ENCODE assay signal across 2 fruit fly cellular contexts in genomic region chr3L:17047811-17048239, dm6.
A peak's percentile ranks its signal among the peaks of the same experiment; 100 is the strongest.
TF ChIP-seq lines count a peak whose summit lies in the region.

No protein-coding gene starts in this region.

TF ChIP-seq in whole organism, embryonic, 481 proteins besides CTCF, POLR2A, EP300 and RAD21 (continued from another document and continues in another):
- TF ChIP-seq CG17385 (GFP tag; optimal IDR thresholded peaks at IDR 0.05; lab: Kevin White, UChicago) (peak; percentile 36), CG6813 (GFP tag; optimal IDR thresholded peaks at IDR 0.05; lab: Kevin White, UChicago) (peak; percentile 62), CG7556 (GFP tag; optimal IDR thresholded peaks at IDR 0.05; lab: Kevin White, UChicago) (peak; percentile 13), ranshi (GFP tag; IDR thresholded peaks at IDR 0.05; lab: Robert Waterston, UW) (0 out of 2 replicates have a peak, but pooled peaks have one; percentile 7), sens (GFP tag; lab: Kevin White, UChicago) (peak; percentile 67), CG34422 (GFP tag; IDR thresholded peaks at IDR 0.05; lab: Robert Waterston, UW) (no peak; the same call in 2 of the 3 replicates), abd-A (tag; optimal IDR thresholded peaks at IDR 0.05; lab: Kevin White, UChicago) (peak; percentile 11), unpg (GFP tag; optimal IDR thresholded peaks at IDR 0.05; lab: Kevin White, UChicago) (peak; percentile 25), grau (tag; optimal IDR thresholded peaks at IDR 0.05; lab: Kevin White, UChicago) (peak; percentile 6), D (optimal IDR thresholded peaks at IDR 0.05; lab: Kevin White, UChicago) (no peak), D (GFP tag; optimal IDR thresholded peaks at IDR 0.05; lab: Kevin White, UChicago) (peak; percentile 36), MBD-R2 (GFP tag; IDR thresholded peaks at IDR 0.05; lab: Robert Waterston, UW) (0 out of 2 replicates have a peak, but pooled peaks have one; percentile 14), nau (GFP tag; optimal IDR thresholded peaks at IDR 0.05; lab: Kevin White, UChicago) (peak; percentile 64), lola (GFP tag; optimal IDR thresholded peaks at IDR 0.05; lab: Kevin White, UChicago) (peak in 1 of 3 experiments; percentile 32), CG8388 (GFP tag; optimal IDR thresholded peaks at IDR 0.05; lab: Kevin White, UChicago) (no peak), caup (GFP tag; optimal IDR thresholded peaks at IDR 0.05; lab: Kevin White, UChicago; ENCODE audit: severe bottlenecking) (no peak), CG10147 (GFP tag; optimal IDR thresholded peaks at IDR 0.05; lab: Kevin White, UChicago) (no peak), CG8924 (tag; optimal IDR thresholded peaks at IDR 0.05; lab: Kevin White, UChicago) (peak; percentile 11), Bgb (GFP tag; IDR thresholded peaks at IDR 0.05; lab: Robert Waterston, UW; ENCODE audit: partially characterized antibody) (0 out of 2 replicates have a peak, but pooled peaks have one; percentile 33), CG5180 (GFP tag; optimal IDR thresholded peaks at IDR 0.05; lab: Kevin White, UChicago) (peak; percentile 41), tio (GFP tag; optimal IDR thresholded peaks at IDR 0.05; lab: Kevin White, UChicago) (no peak), gce (GFP tag; IDR thresholded peaks at IDR 0.05; lab: Robert Waterston, UW) (peak; percentile 48; the same call in 1 of the 3 replicates), CG10209 (GFP tag; optimal IDR thresholded peaks at IDR 0.05; lab: Kevin White, UChicago) (peak; percentile 8), sug (tag; optimal IDR thresholded peaks at IDR 0.05; lab: Kevin White, UChicago) (peak; percentile 15), Fer1 (GFP tag; optimal IDR thresholded peaks at IDR 0.05; lab: Kevin White, UChicago) (peak; percentile 47), CG4707 (GFP tag; optimal IDR thresholded peaks at IDR 0.05; lab: Kevin White, UChicago) (peak; percentile 41), CG17186 (GFP tag; optimal IDR thresholded peaks at IDR 0.05; lab: Kevin White, UChicago) (peak; percentile 5), ci (GFP tag; IDR thresholded peaks at IDR 0.05; lab: Robert Waterston, UW) (peak; percentile 68; the same call in 2 of the 3 replicates), CG6254 (GFP tag; optimal IDR thresholded peaks at IDR 0.05; lab: Kevin White, UChicago) (peak; percentile 44), CG2202 (tag; optimal IDR thresholded peaks at IDR 0.05; lab: Kevin White, UChicago) (peak; percentile 21), sqz (GFP tag; optimal IDR thresholded peaks at IDR 0.05; lab: Kevin White, UChicago) (peak; percentile 70), cwo (GFP tag; optimal IDR thresholded peaks at IDR 0.05; lab: Kevin White, UChicago) (peak; percentile 21), CG31441 (GFP tag; IDR thresholded peaks at IDR 0.05; lab: Robert Waterston, UW) (peak; percentile 15; the same call in 1 of the 2 replicates), odd (GFP tag; optimal IDR thresholded peaks at IDR 0.05; lab: Kevin White, UChicago) (peak; percentile 33), nerfin-1 (tag; optimal IDR thresholded peaks at IDR 0.05; lab: Kevin White, UChicago) (peak; percentile 56), Ptx1 (GFP tag; IDR thresholded peaks at IDR 0.05; lab: Robert Waterston, UW) (no peak), Blimp-1 (GFP tag; optimal IDR thresholded peaks at IDR 0.05; lab: Kevin White, UChicago) (peak; percentile 60), gcm (GFP tag; optimal IDR thresholded peaks at IDR 0.05; lab: Kevin White, UChicago) (peak; percentile 6), seq (GFP tag; IDR thresholded peaks at IDR 0.05; lab: Robert Waterston, UW) (0 out of 2 replicates have a peak, but pooled peaks have one; percentile 19), CG1603 (tag; optimal IDR thresholded peaks at IDR 0.05; lab: Kevin White, UChicago) (peak; percentile 44), CG12391 (tag; optimal IDR thresholded peaks at IDR 0.05; lab: Kevin White, UChicago) (peak; percentile 12), wek (GFP tag; optimal IDR thresholded peaks at IDR 0.05; lab: Kevin White, UChicago) (peak; percentile 59), CG12071 (GFP tag; optimal IDR thresholded peaks at IDR 0.05; lab: Kevin White, UChicago) (peak; percentile 32), CG4820 (GFP tag; optimal IDR thresholded peaks at IDR 0.05; lab: Kevin White, UChicago) (peak; percentile 8), salm (tag; optimal IDR thresholded peaks at IDR 0.05; lab: Kevin White, UChicago) (peak; percentile 51), CG10274 (GFP tag; optimal IDR thresholded peaks at IDR 0.05; lab: Kevin White, UChicago) (peak; percentile 12), CG1529 (GFP tag; optimal IDR thresholded peaks at IDR 0.05; lab: Kevin White, UChicago) (peak; percentile 57), CG17328 (GFP tag; IDR thresholded peaks at IDR 0.05; lab: Robert Waterston, UW) (peak; percentile 33; the same call in 1 of the 2 replicates), zfh1 (GFP tag; IDR thresholded peaks at IDR 0.05; lab: Robert Waterston, UW) (peak; percentile 53; the same call in 1 of the 3 replicates), crol (GFP tag; IDR thresholded peaks at IDR 0.05; lab: Robert Waterston, UW) (peak; percentile 23; the same call in 1 of the 2 replicates), Atf6 (GFP tag; IDR thresholded peaks at IDR 0.05; lab: Robert Waterston, UW) (no peak), CG12299 (tag; optimal IDR thresholded peaks at IDR 0.05; lab: Kevin White, UChicago) (peak; percentile 32), CG7839 (tag; optimal IDR thresholded peaks at IDR 0.05; lab: Kevin White, UChicago) (no peak), NFAT (GFP tag; IDR thresholded peaks at IDR 0.05; lab: Robert Waterston, UW) (no peak), CG3847 (GFP tag; IDR thresholded peaks at IDR 0.05; lab: Robert Waterston, UW) (no peak), CG8281 (tag; optimal IDR thresholded peaks at IDR 0.05; lab: Kevin White, UChicago) (peak; percentile 40), PHDP (tag; optimal IDR thresholded peaks at IDR 0.05; lab: Kevin White, UChicago) (peak; percentile 60), twi (tag; optimal IDR thresholded peaks at IDR 0.05; lab: Kevin White, UChicago) (peak; percentile 43), bsh (GFP tag; optimal IDR thresholded peaks at IDR 0.05; lab: Kevin White, UChicago) (peak in 1 of 2 experiments; percentile 63), CG4328 (GFP tag; optimal IDR thresholded peaks at IDR 0.05; lab: Kevin White, UChicago) (peak; percentile 45), CG15696 (tag; optimal IDR thresholded peaks at IDR 0.05; lab: Kevin White, UChicago) (peak; percentile 9), CG13424 (tag; optimal IDR thresholded peaks at IDR 0.05; lab: Kevin White, UChicago) (peak; percentile 38), CG12236 (GFP tag; optimal IDR thresholded peaks at IDR 0.05; lab: Kevin White, UChicago) (no peak), nmo (GFP tag; optimal IDR thresholded peaks at IDR 0.05; lab: Kevin White, UChicago) (peak; percentile 5)

TF ChIP-seq in whole organism, prepupa, 60 proteins besides CTCF, POLR2A, EP300 and RAD21 (continued from another document):
- TF ChIP-seq Smox (GFP tag; optimal IDR thresholded peaks at IDR 0.05; lab: Kevin White, UChicago) (no peak), OdsH (GFP tag; optimal IDR thresholded peaks at IDR 0.05; lab: Kevin White, UChicago) (no peak), dac (GFP tag; optimal IDR thresholded peaks at IDR 0.05; lab: Kevin White, UChicago) (no peak), Ets96B (tag; optimal IDR thresholded peaks at IDR 0.05; lab: Kevin White, UChicago) (no peak), CG6276 (GFP tag; optimal IDR thresholded peaks at IDR 0.05; lab: Kevin White, UChicago) (no peak), Blimp-1 (GFP tag; optimal IDR thresholded peaks at IDR 0.05; lab: Kevin White, UChicago) (peak; percentile 5), vri (GFP tag; optimal IDR thresholded peaks at IDR 0.05; lab: Kevin White, UChicago) (no peak), CG3919 (GFP tag; optimal IDR thresholded peaks at IDR 0.05; lab: Kevin White, UChicago) (peak; percentile 8), pdm3 (GFP tag; optimal IDR thresholded peaks at IDR 0.05; lab: Kevin White, UChicago) (no peak), esn (GFP tag; optimal IDR thresholded peaks at IDR 0.05; lab: Kevin White, UChicago) (no peak), CG10631 (GFP tag; optimal IDR thresholded peaks at IDR 0.05; lab: Kevin White, UChicago) (no peak), salr (GFP tag; optimal IDR thresholded peaks at IDR 0.05; lab: Kevin White, UChicago) (no peak), CG7368 (GFP tag; optimal IDR thresholded peaks at IDR 0.05; lab: Kevin White, UChicago) (no peak), CG34406 (GFP tag; optimal IDR thresholded peaks at IDR 0.05; lab: Kevin White, UChicago) (no peak), ss (GFP tag; optimal IDR thresholded peaks at IDR 0.05; lab: Kevin White, UChicago) (peak in 1 of 2 experiments; percentile 49), CG15336 (GFP tag; IDR thresholded peaks at IDR 0.05; lab: Robert Waterston, UW) (no peak), Ets21C (GFP tag; optimal IDR thresholded peaks at IDR 0.05; lab: Kevin White, UChicago) (no peak), Eip78C (GFP tag; lab: Kevin White, UChicago) (no peak), Hr38 (GFP tag; optimal IDR thresholded peaks at IDR 0.05; lab: Kevin White, UChicago) (no peak), Hr39 (GFP tag; optimal IDR thresholded peaks at IDR 0.05; lab: Kevin White, UChicago) (no peak), topi (GFP tag; optimal IDR thresholded peaks at IDR 0.05; lab: Kevin White, UChicago) (no peak), Sox15 (GFP tag; optimal IDR thresholded peaks at IDR 0.05; lab: Kevin White, UChicago) (no peak), CG11902 (GFP tag; optimal IDR thresholded peaks at IDR 0.05; lab: Kevin White, UChicago) (no peak), Sox102F (GFP tag; optimal IDR thresholded peaks at IDR 0.05; lab: Kevin White, UChicago) (no peak), eg (GFP tag; IDR thresholded peaks at IDR 0.05; lab: Robert Waterston, UW) (no peak), fd59A (GFP tag; optimal IDR thresholded peaks at IDR 0.05; lab: Kevin White, UChicago) (no peak), Hr4 (GFP tag; optimal IDR thresholded peaks at IDR 0.05; lab: Kevin White, UChicago) (no peak), CG11762 (GFP tag; optimal IDR thresholded peaks at IDR 0.05; lab: Kevin White, UChicago; ENCODE audit: insufficient read depth) (no peak), CG32006 (GFP tag; optimal IDR thresholded peaks at IDR 0.05; lab: Kevin White, UChicago) (no peak), CG31627 (GFP tag; optimal IDR thresholded peaks at IDR 0.05; lab: Kevin White, UChicago) (no peak), CG16779 (tag; optimal IDR thresholded peaks at IDR 0.05; lab: Kevin White, UChicago) (peak; percentile 4), net (GFP tag; optimal IDR thresholded peaks at IDR 0.05; lab: Kevin White, UChicago) (peak; percentile 13)
